Worm (Caenorhabditis elegans) whole organism, young adult: ENCODE data around the gene nlp-25.

ENCODE experiments used
- K12H6.12 ChIP-seq: fragments of 200-800 bp; sonication (Bioruptor generic); optimal IDR thresholded peaks from 2 replicates; lab custom pipeline; 2018; ENCODE audit warnings: mild to moderate bottlenecking, missing genetic modification characterization, missing compliant biosample characterization
- T07F8.4 ChIP-seq: sonication (generic microtip); optimal IDR thresholded peaks from 2 replicates; lab custom pipeline; 2016; ENCODE audit warnings: mild to moderate bottlenecking, missing genetic modification characterization, moderate library complexity, missing compliant biosample characterization
- ZK185.1 ChIP-seq: sonication (generic microtip); optimal IDR thresholded peaks from 2 replicates; lab custom pipeline; 2016; ENCODE audit warnings: mild to moderate bottlenecking, missing genetic modification characterization, missing compliant biosample characterization; ENCODE audit not compliant: poor library complexity, severe bottlenecking
- ama-1 ChIP-seq, 3 experiments: fragments of 150-350 bp in 1 of 3; sonication (generic microtip) in 2 of 3; optimal IDR thresholded peaks; 2 replicates each; lab custom pipeline; 2014 to 2018; ENCODE audit warnings: missing biosample characterization in 2 of 3, missing genetic modification characterization in 2 of 3, missing genetic modification reagents in 2 of 3
- athp-1 ChIP-seq: sonication (generic microtip); optimal IDR thresholded peaks from 2 replicates; lab custom pipeline; 2017; ENCODE audit warnings: mild to moderate bottlenecking, missing genetic modification characterization, missing compliant biosample characterization
- lin-35 ChIP-seq, 3 experiments: fragments of 150-350 bp in 2 of 3; sonication (generic microtip) in 1 of 3; optimal IDR thresholded peaks; 2 replicates each; lab custom pipeline; 2014 to 2018; ENCODE audit warnings: missing biosample characterization in 3 of 3, missing genetic modification characterization in 3 of 3, missing genetic modification reagents in 3 of 3
- lin-40 ChIP-seq: sonication (generic microtip); optimal IDR thresholded peaks from 2 replicates; lab custom pipeline; 2016; ENCODE audit warnings: missing genetic modification characterization, mild to moderate bottlenecking, missing compliant biosample characterization, missing genotype, missing genetic modification reagents
- nhr-90 ChIP-seq: sonication (generic microtip); optimal IDR thresholded peaks from 2 replicates; lab custom pipeline; 2016; ENCODE audit warnings: missing genotype, mild to moderate bottlenecking, missing genetic modification characterization, missing compliant biosample characterization
- snpc-4 ChIP-seq, 5 experiments: fragments of 150-350 bp in 1 of 5; sonication (generic microtip) in 4 of 5; optimal IDR thresholded peaks; 2 replicates each; lab custom pipeline; 2014 to 2018; ENCODE audit warnings: missing genetic modification characterization in 5 of 5, missing biosample characterization in 3 of 5, antibody characterized with exemption in 2 of 5, mild to moderate bottlenecking in 2 of 5, missing compliant biosample characterization in 2 of 5, missing genotype in 2 of 5, moderate library complexity in 2 of 5, missing genetic modification reagents in 1 of 5
- unc-130 ChIP-seq: sonication (generic microtip); optimal IDR thresholded peaks from 2 replicates; lab custom pipeline; 2016; ENCODE audit warnings: missing genetic modification reagents, missing genetic modification characterization, missing compliant biosample characterization

DNA sequence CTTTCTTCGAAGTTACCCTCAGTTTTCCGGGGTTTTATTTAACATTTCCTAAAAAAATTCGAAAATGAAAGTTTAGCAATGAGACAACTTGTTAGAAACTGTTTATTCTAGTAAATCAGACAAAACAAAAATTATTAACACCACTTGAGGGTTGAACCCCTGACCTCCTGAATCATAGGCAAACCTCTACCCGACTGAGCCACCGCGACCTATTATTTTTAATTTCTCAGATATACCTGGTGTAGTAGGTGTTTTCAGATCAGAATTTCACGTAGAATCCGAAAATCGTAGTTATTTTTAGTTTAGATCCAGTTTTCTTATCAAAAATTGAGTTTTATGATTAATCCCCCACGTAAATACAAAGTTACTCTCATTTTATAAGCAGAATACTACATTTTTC is 35.9 kb upstream of the nlp-25 start:
- no peak for TF ChIP-seq ama-1 (optimal IDR thresholded peaks at IDR 0.05; lab: Kevin White, UChicago)
- no peak for TF ChIP-seq ama-1 (GFP tag; optimal IDR thresholded peaks at IDR 0.05; lab: Kevin White, UChicago)
- no peak for TF ChIP-seq lin-40 (tag; lab: Kevin White, UChicago)
- TF ChIP-seq athp-1 = no peak
- TF ChIP-seq nhr-90 (tag; lab: Kevin White, UChicago) = no peak
- TF ChIP-seq ZK185.1 = no peak
- TF ChIP-seq lin-35 (GFP tag; optimal IDR thresholded peaks at IDR 0.05; lab: Kevin White, UChicago) = no peak
- no peak for TF ChIP-seq snpc-4 (GFP tag; optimal IDR thresholded peaks at IDR 0.05; lab: Kevin White, UChicago)
- TF ChIP-seq snpc-4 (tag; optimal IDR thresholded peaks at IDR 0.05; lab: Kevin White, UChicago) = no peak
- TF ChIP-seq K12H6.12 = no peak
- TF ChIP-seq unc-130 (GFP tag; lab: Kevin White, UChicago) = no peak
- TF ChIP-seq T07F8.4 (tag; lab: Kevin White, UChicago) = no peak
